Fruit fly (Drosophila melanogaster): ENCODE data around the gene cal1.

Gene cal1

dm6 chr3R:17078961-17079858 lies 8.9 kb upstream of the cal1 start (continued):
- TF ChIP-seq kni (GFP tag; optimal IDR thresholded peaks at IDR 0.05), result peak; percentile 86
- TF ChIP-seq HLHmδ (GFP tag; optimal IDR thresholded peaks at IDR 0.05), result peak; percentile 98
- peak; percentile 7 for TF ChIP-seq MESR4 (GFP tag; optimal IDR thresholded peaks at IDR 0.05)
- no peak for TF ChIP-seq pan (optimal IDR thresholded peaks at IDR 0.05)
- peak in 1 of 2 experiments; percentile 38 for TF ChIP-seq pan (GFP tag; optimal IDR thresholded peaks at IDR 0.05 in 1 of 2, IDR thresholded peaks at IDR 0.05 in 1 of 2)
- peak; percentile 45 for TF ChIP-seq HmgZ (tag; optimal IDR thresholded peaks at IDR 0.05)
- peak; percentile 29 for TF ChIP-seq CG6254 (GFP tag; optimal IDR thresholded peaks at IDR 0.05)
- peak in 1 of 3 experiments; percentile 18 for TF ChIP-seq lola (GFP tag; optimal IDR thresholded peaks at IDR 0.05)
- no peak for TF ChIP-seq fu2 (GFP tag; optimal IDR thresholded peaks at IDR 0.05)
- TF ChIP-seq CG4424 (GFP tag; optimal IDR thresholded peaks at IDR 0.05), result no peak
- peak; percentile 71 for TF ChIP-seq nau (GFP tag; optimal IDR thresholded peaks at IDR 0.05)
- no peak for TF ChIP-seq Atf-2 (GFP tag; optimal IDR thresholded peaks at IDR 0.05)
- TF ChIP-seq nerfin-1 (tag; optimal IDR thresholded peaks at IDR 0.05), result peak; percentile 56
- TF ChIP-seq CG1603 (tag; optimal IDR thresholded peaks at IDR 0.05), result peak; percentile 20
- TF ChIP-seq CG8281 (tag; optimal IDR thresholded peaks at IDR 0.05), result no peak
- TF ChIP-seq CG34422 (GFP tag; IDR thresholded peaks at IDR 0.05), result peak; percentile 57; the same call in 1 of the 3 replicates
- TF ChIP-seq CG5180 (GFP tag; optimal IDR thresholded peaks at IDR 0.05), result peak; percentile 51
- TF ChIP-seq chm (GFP tag; IDR thresholded peaks at IDR 0.05), result peak; percentile 51; the same call in 1 of the 2 replicates
- peak; percentile 27 for TF ChIP-seq sd (tag; optimal IDR thresholded peaks at IDR 0.05)
- TF ChIP-seq eve (GFP tag; optimal IDR thresholded peaks at IDR 0.05), result peak in 1 of 2 experiments; percentile 31
- peak; percentile 50 for TF ChIP-seq CG12071 (GFP tag; optimal IDR thresholded peaks at IDR 0.05)
- peak; percentile 24; the same call in 1 of the 3 replicates for TF ChIP-seq Dbx (GFP tag; IDR thresholded peaks at IDR 0.05)
- TF ChIP-seq Blimp-1 (GFP tag; optimal IDR thresholded peaks at IDR 0.05), result peak; percentile 20
- TF ChIP-seq CG7839 (tag; optimal IDR thresholded peaks at IDR 0.05), result peak; percentile 8
- TF ChIP-seq nom (GFP tag; optimal IDR thresholded peaks at IDR 0.05), result peak; percentile 61
- peak; percentile 40; the same call in 1 of the 2 replicates for TF ChIP-seq sob (GFP tag; IDR thresholded peaks at IDR 0.05)
- TF ChIP-seq CG1233 (GFP tag; optimal IDR thresholded peaks at IDR 0.05), result peak; percentile 20
- TF ChIP-seq rib (GFP tag; IDR thresholded peaks at IDR 0.05), result 0 out of 2 replicates have a peak, but pooled peaks have one; percentile 60
- TF ChIP-seq Kr (GFP tag; optimal IDR thresholded peaks at IDR 0.05), result peak; percentile 86
- TF ChIP-seq ci (GFP tag; IDR thresholded peaks at IDR 0.05), result peak; percentile 55; the same call in 1 of the 3 replicates
- TF ChIP-seq unpg (GFP tag; optimal IDR thresholded peaks at IDR 0.05), result peak; percentile 23
- TF ChIP-seq sens (GFP tag), result peak; percentile 52
- TF ChIP-seq ac (GFP tag; optimal IDR thresholded peaks at IDR 0.05), result peak; percentile 61
- TF ChIP-seq MTF-1 (GFP tag; optimal IDR thresholded peaks at IDR 0.05; ENCODE audit: borderline replicate concordance), result peak; percentile 59
- TF ChIP-seq CG33557 (GFP tag; optimal IDR thresholded peaks at IDR 0.05), result peak; percentile 63
- TF ChIP-seq Asciz (GFP tag; optimal IDR thresholded peaks at IDR 0.05), result no peak
- TF ChIP-seq grn (GFP tag; optimal IDR thresholded peaks at IDR 0.05), result peak; percentile 26
- peak in 1 of 2 experiments; percentile 59 for TF ChIP-seq tll (GFP tag; optimal IDR thresholded peaks at IDR 0.05)
- TF ChIP-seq CG31224 (GFP tag; IDR thresholded peaks at IDR 0.05), result no peak
- TF ChIP-seq NFAT (GFP tag; IDR thresholded peaks at IDR 0.05), result peak; percentile 42; the same call in 1 of the 2 replicates
- peak; percentile 73 for TF ChIP-seq wek (GFP tag; optimal IDR thresholded peaks at IDR 0.05)
- no peak for TF ChIP-seq tx (GFP tag; optimal IDR thresholded peaks at IDR 0.05)
- TF ChIP-seq D (optimal IDR thresholded peaks at IDR 0.05), result peak; percentile 84
- TF ChIP-seq D (GFP tag; optimal IDR thresholded peaks at IDR 0.05), result peak; percentile 11
- peak; percentile 34 for TF ChIP-seq CG4328 (GFP tag; optimal IDR thresholded peaks at IDR 0.05)
- TF ChIP-seq CG2875 (GFP tag; optimal IDR thresholded peaks at IDR 0.05), result peak; percentile 5

Data from whole organism, embryonic.